Fruit fly (Drosophila melanogaster): Measurements from ENCODE around the gene Kots.

DNA sequence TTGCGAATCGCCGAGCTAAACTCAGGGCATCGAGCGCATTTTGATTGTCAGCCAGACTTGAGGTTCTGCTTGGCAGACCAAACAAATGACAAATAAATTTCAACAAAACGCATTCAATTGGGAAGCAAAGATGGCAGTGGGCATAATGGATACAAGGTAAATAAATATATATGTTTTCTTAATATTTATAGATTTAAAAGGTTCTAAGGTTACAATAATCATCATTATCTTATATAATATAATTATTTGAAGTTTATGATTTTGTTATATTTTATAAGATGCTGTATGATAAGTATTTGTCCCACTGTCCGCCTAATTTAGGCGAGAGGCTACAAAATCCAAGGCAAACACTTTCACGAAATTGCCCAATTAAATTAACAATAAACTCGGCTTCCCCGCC lies 45.9 kb downstream of the Kots start:
- TF ChIP-seq CG34376 (GFP tag; optimal IDR thresholded peaks at IDR 0.05) (no peak), pfk (GFP tag; optimal IDR thresholded peaks at IDR 0.05) (no peak), CG17612 (GFP tag; IDR thresholded peaks at IDR 0.05) (no peak), ranshi (GFP tag; IDR thresholded peaks at IDR 0.05) (no peak), eyg (GFP tag; optimal IDR thresholded peaks at IDR 0.05) (no peak), CG5180 (GFP tag; optimal IDR thresholded peaks at IDR 0.05) (no peak), br (optimal IDR thresholded peaks at IDR 0.05) (no peak), CG9797 (GFP tag; optimal IDR thresholded peaks at IDR 0.05) (no peak), Ptx1 (GFP tag; IDR thresholded peaks at IDR 0.05) (no peak), nerfin-1 (tag; optimal IDR thresholded peaks at IDR 0.05) (no peak), Meics (GFP tag; optimal IDR thresholded peaks at IDR 0.05) (no peak), GATAe (GFP tag; conservative IDR thresholded peaks at IDR 0.05) (no peak), CG2889 (GFP tag; IDR thresholded peaks at IDR 0.05) (no peak)
